ENCODE assay signal across 2 worm cellular contexts in the genomic region with DNA sequence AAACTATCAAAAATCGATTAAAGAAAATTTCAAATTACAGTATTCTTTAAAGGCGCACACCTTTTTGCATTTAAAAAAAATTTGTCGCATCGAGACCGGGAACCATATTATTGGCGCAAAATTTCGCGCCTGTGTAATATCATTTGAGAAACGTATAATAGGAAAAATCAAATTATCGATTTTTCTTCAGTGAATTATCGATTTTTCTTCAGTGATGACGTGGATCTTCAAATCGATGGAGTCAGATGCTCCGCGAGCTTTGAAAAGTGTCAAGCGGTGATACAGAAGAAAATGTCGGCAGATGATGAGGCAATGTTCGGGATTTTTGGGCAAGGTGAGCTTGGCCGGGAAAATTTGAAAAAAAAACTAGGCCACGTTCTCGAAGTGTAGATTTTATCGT.
TF ChIP-seq lines count a peak whose summit lies in the region.

No protein-coding gene starts in this region.

TF ChIP-seq in whole organism, L4 larva, 104 proteins besides CTCF, POLR2A, EP300 and RAD21:
- TF ChIP-seq ceh-62 (tag; optimal IDR thresholded peaks at IDR 0.05; lab: Kevin White, UChicago) (no peak), nhr-42 (GFP tag; IDR thresholded peaks at IDR 0.05; lab: Robert Waterston, UW) (no peak), Y75B8A.6 (GFP tag; IDR thresholded peaks at IDR 0.05; lab: Robert Waterston, UW) (no peak), zag-1 (tag; optimal IDR thresholded peaks at IDR 0.05; lab: Kevin White, UChicago) (no peak), mdt-29 (GFP tag; IDR thresholded peaks at IDR 0.05; lab: Robert Waterston, UW) (no peak), ceh-28 (tag; optimal IDR thresholded peaks at IDR 0.05; lab: Kevin White, UChicago) (peak; percentile 73), lin-1 (GFP tag; IDR thresholded peaks at IDR 0.05; lab: Robert Waterston, UW) (no peak), madf-9 (GFP tag; conservative IDR thresholded peaks at IDR 0.05; lab: Robert Waterston, UW) (0 out of 2 replicates have a peak, but pooled peaks have one; percentile 5), zfp-3 (GFP tag; conservative IDR thresholded peaks at IDR 0.05; lab: Robert Waterston, UW) (no peak), Y105C5A.15 (GFP tag; IDR thresholded peaks at IDR 0.05; lab: Robert Waterston, UW) (no peak), gei-8 (GFP tag; optimal IDR thresholded peaks at IDR 0.05; lab: Kevin White, UChicago) (no peak)
TF ChIP-seq in whole organism, L4 larva: peak in this region for 2.

TF ChIP-seq in whole organism, midembryonic, 9 proteins besides CTCF, POLR2A, EP300 and RAD21:
- peak; percentile 61; the same call in 1 of the 2 replicates for TF ChIP-seq T22C8.4 (GFP tag; IDR thresholded peaks at IDR 0.05; lab: Robert Waterston, UW)
- no peak for TF ChIP-seq flt-1 (GFP tag; IDR thresholded peaks at IDR 0.05; lab: Robert Waterston, UW)
